Worm (Caenorhabditis elegans) whole organism, L4 larva: Measurements from ENCODE around the gene F22E5.11.

Source experiments
- fkh-10 ChIP-seq: fragments of 150-350 bp; optimal IDR thresholded peaks from 2 replicates; lab custom pipeline; 2014; ENCODE audit warnings: missing biosample characterization, missing genetic modification reagents, missing genetic modification characterization
- lin-39 ChIP-seq: fragments of 150-350 bp; optimal IDR thresholded peaks from 2 replicates; lab custom pipeline; 2014; ENCODE audit warnings: missing biosample characterization, missing genetic modification reagents, missing genetic modification characterization
- skn-1 ChIP-seq: fragments of 150-350 bp; optimal IDR thresholded peaks from 2 replicates; lab custom pipeline; 2014; ENCODE audit warnings: missing biosample characterization, missing genetic modification characterization
- unc-39 ChIP-seq: sonication (generic microtip); optimal IDR thresholded peaks from 2 replicates; lab custom pipeline; 2017; ENCODE audit warnings: missing biosample characterization, missing genetic modification characterization

- TF ChIP-seq unc-39 (no peak), lin-39 (tag; lab: Kevin White, UChicago) (no peak), fkh-10 (GFP tag; lab: Kevin White, UChicago) (no peak), skn-1 (tag; lab: Kevin White, UChicago) (no peak)
Measured at ce11 chrII:2684783-2685182, 40.4 kb upstream of the F22E5.11 start.
